Fruit fly (Drosophila melanogaster) whole organism: ENCODE measurements around the gene Bhmt.

Experiments used
- Dll ChIP-seq: fragments of >200 bp; optimal IDR thresholded peaks from 2 replicates; lab custom pipeline; 2017
- pan ChIP-seq: fragments of >200 bp; optimal IDR thresholded peaks from 2 replicates; lab custom pipeline; 2017

DNA sequence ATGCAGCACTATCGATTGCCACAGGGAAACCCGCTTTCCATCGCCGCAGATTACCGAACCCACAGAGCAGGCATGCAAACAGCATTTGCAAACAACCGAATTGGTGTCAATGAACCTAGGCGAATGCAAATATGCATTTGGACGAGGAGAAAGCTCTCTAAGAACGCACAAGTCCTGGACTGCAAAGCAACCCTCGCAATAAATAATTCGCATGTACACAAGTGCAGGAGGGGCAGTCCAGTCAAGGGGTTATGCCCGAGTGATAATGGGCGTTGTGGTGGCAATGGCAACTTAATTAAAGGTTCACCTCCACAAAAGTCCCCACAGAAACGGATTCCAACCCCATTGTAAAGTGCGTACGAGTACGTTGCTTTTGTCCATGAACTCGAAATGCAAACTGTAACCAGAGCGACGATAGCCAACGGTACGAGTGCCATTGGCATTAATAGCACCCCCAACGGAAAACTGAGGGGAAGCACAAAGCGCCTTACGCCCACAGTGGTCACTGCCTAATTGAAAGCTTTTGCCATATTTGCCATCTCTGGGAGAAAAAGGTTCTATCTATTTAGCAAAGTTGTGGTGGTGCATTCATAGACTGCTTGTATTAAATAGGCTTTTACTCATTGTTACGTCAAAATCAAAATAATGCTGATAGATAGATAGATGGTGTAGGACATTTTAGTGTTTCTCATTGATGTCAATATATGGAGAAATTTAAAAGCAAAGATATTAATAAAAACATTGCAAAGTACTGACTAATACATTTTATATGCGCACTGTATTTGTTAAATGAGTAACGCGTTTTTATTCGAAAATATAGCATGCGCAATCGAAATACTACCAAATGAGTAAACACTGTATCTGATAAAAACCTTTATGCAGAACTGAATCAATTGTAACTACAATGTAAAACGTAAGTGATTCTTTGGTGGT, 26.0 kb upstream of the Bhmt start:
- TF ChIP-seq Dll (lab: Kevin White, UChicago), result no peak
- TF ChIP-seq pan (lab: Kevin White, UChicago), result no peak
